Worm (Caenorhabditis elegans): ENCODE results near the gene T26H5.8.

DNA sequence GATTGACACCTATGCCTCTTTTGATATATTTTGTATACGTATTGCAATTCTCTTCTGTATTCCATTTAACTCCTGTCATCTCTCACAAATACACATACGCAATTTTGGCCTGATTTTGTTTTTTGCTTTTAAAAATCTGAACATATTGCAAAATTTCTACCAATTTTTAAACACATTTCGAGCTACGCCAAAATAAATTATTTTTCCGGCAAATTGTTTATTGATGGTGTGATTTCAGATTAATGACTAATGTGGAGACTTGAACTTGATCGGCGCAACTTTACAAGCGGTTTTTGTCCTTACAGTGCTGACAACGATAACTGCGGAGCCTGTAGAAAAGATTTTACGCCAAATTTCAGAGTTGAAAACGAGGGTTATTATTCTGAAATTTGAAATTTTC, 35.4 kb downstream of the T26H5.8 start:
- no peak for TF ChIP-seq med-1 (GFP tag; optimal IDR thresholded peaks at IDR 0.05; ENCODE audit: insufficient read depth)
- TF ChIP-seq ref-1 (GFP tag; conservative IDR thresholded peaks at IDR 0.05) = no peak
- TF ChIP-seq cog-1 (tag; optimal IDR thresholded peaks at IDR 0.05) = no peak
- TF ChIP-seq tab-1 (GFP tag; IDR thresholded peaks at IDR 0.05) = no peak
- TF ChIP-seq ztf-23 (GFP tag; IDR thresholded peaks at IDR 0.05) = no peak
- no peak for TF ChIP-seq ztf-29 (GFP tag; IDR thresholded peaks at IDR 0.05)
- TF ChIP-seq T22C8.4 (GFP tag; IDR thresholded peaks at IDR 0.05) = no peak
- TF ChIP-seq klf-2 (GFP tag; conservative IDR thresholded peaks at IDR 0.05) = no peak
